Fruit fly (Drosophila melanogaster) whole organism, pupa: Measurements from ENCODE around the gene Sr-CIV.
A peak's percentile ranks its signal among the peaks of the same experiment; 100 is the strongest.

ENCODE experiments used
- CG10348 ChIP-seq: fragments of 200-800 bp; sonication (Bioruptor generic); IDR thresholded peaks from 2 replicates; pipeline ENCODE4 v1.3.6; 2022; ENCODE audit warnings: missing biosample characterization, missing genetic modification characterization
- CG12605 ChIP-seq: fragments of 200-800 bp; sonication (Bioruptor generic); IDR thresholded peaks from 2 replicates; pipeline ENCODE4 v1.3.6; 2022; ENCODE audit warnings: missing biosample characterization, missing genetic modification characterization
- CG13204 ChIP-seq: fragments of 200-800 bp; sonication (Bioruptor generic); optimal IDR thresholded peaks from 2 replicates; lab custom pipeline; 2018; ENCODE audit warnings: missing biosample characterization, mild to moderate bottlenecking, missing genetic modification characterization, moderate library complexity
- CG14655 ChIP-seq: fragments of 200-800 bp; sonication (Bioruptor generic); optimal IDR thresholded peaks from 3 replicates; lab custom pipeline; 2017; ENCODE audit warnings: mild to moderate bottlenecking, missing biosample characterization, missing genetic modification reagents, missing genetic modification characterization
- CG15710 ChIP-seq: fragments of 200-800 bp; sonication (Bioruptor generic); optimal IDR thresholded peaks from 2 replicates; lab custom pipeline; 2018; ENCODE audit warnings: missing biosample characterization, mild to moderate bottlenecking, missing genetic modification characterization, moderate library complexity
- CG17806 ChIP-seq: fragments of 200-800 bp; sonication (Bioruptor generic); optimal IDR thresholded peaks from 2 replicates; lab custom pipeline; 2018; ENCODE audit warnings: missing biosample characterization, mild to moderate bottlenecking, missing genetic modification characterization, moderate library complexity
- CG32121 ChIP-seq: fragments of 200-800 bp; sonication (Bioruptor generic); IDR thresholded peaks from 2 replicates; pipeline ENCODE4 v1.3.6; 2022; ENCODE audit warnings: missing biosample characterization, missing genetic modification characterization
- CG34367 ChIP-seq: fragments of 200-800 bp; sonication (Bioruptor generic); optimal IDR thresholded peaks from 2 replicates; lab custom pipeline; 2018; ENCODE audit warnings: missing biosample characterization, mild to moderate bottlenecking, missing genetic modification characterization
- CG4496 ChIP-seq: fragments of 200-800 bp; sonication (Bioruptor generic); IDR thresholded peaks from 3 replicates; pipeline ENCODE4 v1.3.6; 2022; ENCODE audit warnings: missing biosample characterization, missing genetic modification characterization
- CG8159 ChIP-seq: fragments of 200-800 bp; sonication (Bioruptor generic); optimal IDR thresholded peaks from 3 replicates; lab custom pipeline; 2018; ENCODE audit warnings: missing biosample characterization, mild to moderate bottlenecking, missing genetic modification characterization, moderate library complexity
- CG8301 ChIP-seq: fragments of 200-800 bp; sonication (Bioruptor generic); optimal IDR thresholded peaks from 2 replicates; lab custom pipeline; 2018; ENCODE audit warnings: missing biosample characterization, mild to moderate bottlenecking, missing genetic modification characterization
- CG9948 ChIP-seq: fragments of 200-800 bp; sonication (Bioruptor generic); optimal IDR thresholded peaks from 2 replicates; lab custom pipeline; 2018; ENCODE audit warnings: missing biosample characterization, mild to moderate bottlenecking, missing genetic modification characterization, moderate library complexity
- D1 ChIP-seq: fragments of 200-800 bp; sonication (Bioruptor generic); optimal IDR thresholded peaks from 2 replicates; lab custom pipeline; 2018; ENCODE audit warnings: missing biosample characterization, mild to moderate bottlenecking, missing genetic modification characterization, moderate library complexity
- EcR ChIP-seq: fragments of 200-800 bp; sonication (Bioruptor generic); optimal IDR thresholded peaks from 3 replicates; lab custom pipeline; 2019; ENCODE audit warnings: missing biosample characterization, missing genetic modification characterization, mild to moderate bottlenecking, moderate library complexity, missing genetic modification reagents
- Ets98B ChIP-seq: fragments of 200-800 bp; sonication (Bioruptor generic); IDR thresholded peaks from 2 replicates; pipeline ENCODE4 v1.3.6; 2022; ENCODE audit warnings: missing biosample characterization, missing genetic modification characterization
- Pif1A ChIP-seq: fragments of 200-800 bp; sonication (Bioruptor generic); optimal IDR thresholded peaks from 3 replicates; lab custom pipeline; 2016; ENCODE audit warnings: missing biosample characterization, missing genetic modification characterization
- Pif1B ChIP-seq: fragments of 200-800 bp; sonication (Bioruptor generic); optimal IDR thresholded peaks from 3 replicates; lab custom pipeline; 2016; ENCODE audit warnings: missing biosample characterization, missing genetic modification characterization
- Snoo ChIP-seq: fragments of 200-800 bp; sonication (Bioruptor generic); optimal IDR thresholded peaks from 3 replicates; lab custom pipeline; 2017; ENCODE audit warnings: missing biosample characterization, mild to moderate bottlenecking, missing genetic modification characterization, inconsistent platforms
- fd96Ca ChIP-seq: fragments of 200-800 bp; sonication (Bioruptor generic); IDR thresholded peaks from 3 replicates; pipeline ENCODE4 v1.3.6; 2022; ENCODE audit warnings: missing biosample characterization, missing genetic modification characterization
- gl ChIP-seq: fragments of 200-800 bp; sonication (Bioruptor generic); optimal IDR thresholded peaks from 2 replicates; lab custom pipeline; 2018; ENCODE audit warnings: missing biosample characterization, mild to moderate bottlenecking, missing genetic modification characterization
- rn ChIP-seq: fragments of 200-800 bp; sonication (Bioruptor generic); IDR thresholded peaks from 2 replicates; pipeline ENCODE4 v1.3.6; 2022; ENCODE audit warnings: missing biosample characterization, missing genetic modification characterization

Sr-CIV gene

dm6 chr2L:3479697-3480442 lies 44.0 kb downstream of the Sr-CIV start:
- TF ChIP-seq Pif1A (GFP tag; lab: Kevin White, UChicago) (no peak), CG14655 (GFP tag; lab: Kevin White, UChicago) (no peak), fd96Ca (GFP tag; lab: Robert Waterston, UW) (no peak), Pif1B (GFP tag; lab: Kevin White, UChicago) (no peak), EcR (GFP tag; lab: Kevin White, UChicago) (peak; percentile 17)

DNA sequence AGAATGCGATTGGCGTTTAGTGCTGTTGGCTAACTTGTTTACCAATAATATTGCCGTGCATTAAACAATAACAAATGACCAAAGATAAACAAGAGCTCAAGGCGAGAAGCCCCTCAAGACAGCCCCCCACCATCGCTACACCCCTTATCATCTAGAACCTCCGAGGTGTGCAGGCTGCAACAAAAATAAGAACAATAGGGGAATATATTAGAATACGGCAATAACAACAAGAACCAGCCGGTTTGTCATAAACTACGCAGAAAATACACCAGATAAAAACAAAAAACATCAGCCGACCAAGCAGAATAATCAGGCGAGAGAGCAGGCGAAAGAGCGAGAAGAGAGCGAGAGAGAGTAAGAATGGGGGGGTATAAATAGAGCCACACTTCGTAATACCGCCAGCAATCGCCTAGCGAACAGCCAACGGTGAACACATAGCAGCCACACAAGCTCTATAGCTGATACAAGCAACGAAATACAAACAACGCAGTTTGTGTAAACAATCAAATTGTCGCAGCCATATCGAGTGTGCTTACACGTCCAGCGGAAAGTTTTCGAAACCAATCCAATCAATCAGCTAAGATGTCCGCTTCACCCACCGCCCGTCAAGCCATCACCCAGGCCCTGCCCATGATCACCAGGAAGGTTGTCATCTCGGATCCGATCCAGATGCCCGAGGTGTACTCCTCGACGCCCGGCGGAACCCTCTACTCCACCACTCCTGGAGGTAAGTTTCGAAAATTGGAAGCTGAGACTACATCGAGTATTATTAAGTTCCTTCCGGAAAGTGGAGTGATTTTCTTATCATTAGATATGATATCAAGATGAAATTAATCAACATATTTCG lies 45.6 kb downstream of the Sr-CIV start, which contains the start of gene Thor:
TSS of gene Thor (plus strand) at position 401 of the 847 bp plus-strand sequence.
- TF ChIP-seq Snoo (peak; percentile 60), CG8159 (tag; lab: Kevin White, UChicago) (peak; percentile 6), CG10348 (GFP tag; lab: Robert Waterston, UW) (no peak), CG4496 (GFP tag; lab: Robert Waterston, UW) (peak; percentile 67; the same call in 2 of the 3 replicates), CG14655 (GFP tag; lab: Kevin White, UChicago) (no peak), D1 (tag; lab: Kevin White, UChicago) (no peak), CG13204 (GFP tag; lab: Kevin White, UChicago) (peak; percentile 45), Ets98B (GFP tag; lab: Robert Waterston, UW) (peak; percentile 54; the same call in 1 of the 2 replicates), rn (GFP tag; lab: Robert Waterston, UW) (no peak), CG9948 (tag; lab: Kevin White, UChicago) (no peak), CG15710 (no peak), CG32121 (GFP tag; lab: Robert Waterston, UW) (peak; percentile 53), Pif1A (GFP tag; lab: Kevin White, UChicago) (peak; percentile 30), CG34367 (tag; lab: Kevin White, UChicago) (no peak), CG8301 (tag; lab: Kevin White, UChicago) (peak; percentile 12), Pif1B (GFP tag; lab: Kevin White, UChicago) (no peak), gl (tag; lab: Kevin White, UChicago) (peak; percentile 47), EcR (GFP tag; lab: Kevin White, UChicago) (peak; percentile 56), CG12605 (GFP tag; lab: Robert Waterston, UW) (0 out of 2 replicates have a peak, but pooled peaks have one; percentile 27), fd96Ca (GFP tag; lab: Robert Waterston, UW) (peak; percentile 50; the same call in 1 of the 3 replicates), CG17806 (tag; lab: Kevin White, UChicago) (no peak)

DNA sequence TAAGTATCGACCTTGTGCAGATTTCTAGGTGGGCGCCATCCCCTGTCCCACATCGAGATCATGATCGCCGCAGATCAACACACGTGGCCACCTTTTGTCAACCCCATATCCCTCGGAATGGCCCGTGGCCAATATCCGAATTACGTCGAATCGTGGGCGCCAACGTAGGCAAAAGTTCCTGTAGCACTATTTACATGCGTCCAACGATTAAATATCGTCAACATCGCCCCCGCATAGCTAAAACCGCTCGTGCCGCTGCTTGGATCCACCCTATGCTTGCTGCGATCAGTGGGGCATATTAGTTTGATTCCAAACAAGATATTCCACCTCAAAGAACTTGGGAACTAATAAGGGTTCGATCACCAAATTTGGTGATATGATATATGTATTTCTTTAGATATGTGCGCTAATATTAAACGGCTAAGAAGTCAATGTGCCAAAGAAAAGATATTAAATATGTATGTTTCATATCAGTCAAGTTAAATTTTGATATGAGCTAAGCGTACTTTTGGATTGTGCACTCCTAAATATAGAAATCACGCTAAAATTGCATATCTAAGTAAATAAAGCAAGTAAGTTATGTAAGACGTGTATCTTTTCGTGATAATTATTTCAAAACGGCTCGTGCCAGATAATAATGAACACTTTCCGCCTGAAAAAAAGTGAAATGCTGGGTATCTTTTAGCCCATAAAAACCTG lies 46.6 kb downstream of the Sr-CIV start:
- TF ChIP-seq CG4496 (GFP tag; lab: Robert Waterston, UW): peak; percentile 28; the same call in 1 of the 3 replicates
- peak; percentile 4 for TF ChIP-seq CG8159 (tag; lab: Kevin White, UChicago)
- TF ChIP-seq CG8301 (tag; lab: Kevin White, UChicago): no peak
- TF ChIP-seq CG10348 (GFP tag; lab: Robert Waterston, UW): no peak
- TF ChIP-seq CG15710: no peak
- TF ChIP-seq CG13204 (GFP tag; lab: Kevin White, UChicago): no peak
- TF ChIP-seq CG14655 (GFP tag; lab: Kevin White, UChicago): no peak
- no peak for TF ChIP-seq D1 (tag; lab: Kevin White, UChicago)

- TF ChIP-seq CG4496 (GFP tag; lab: Robert Waterston, UW) (0 out of 3 replicates have a peak, but pooled peaks have one; percentile 6), gl (tag; lab: Kevin White, UChicago) (no peak)
Measured at dm6 chr2L:3476399-3477056, 47.3 kb downstream of the Sr-CIV start.

- TF ChIP-seq CG9948 (tag; lab: Kevin White, UChicago) (no peak), CG14655 (GFP tag; lab: Kevin White, UChicago) (no peak), CG8301 (tag; lab: Kevin White, UChicago) (no peak), CG15710 (no peak), CG32121 (GFP tag; lab: Robert Waterston, UW) (no peak), CG4496 (GFP tag; lab: Robert Waterston, UW) (no peak), CG34367 (tag; lab: Kevin White, UChicago) (no peak), CG10348 (GFP tag; lab: Robert Waterston, UW) (no peak), rn (GFP tag; lab: Robert Waterston, UW) (no peak), D1 (tag; lab: Kevin White, UChicago) (no peak), CG13204 (GFP tag; lab: Kevin White, UChicago) (no peak), Ets98B (GFP tag; lab: Robert Waterston, UW) (no peak), CG8159 (tag; lab: Kevin White, UChicago) (no peak), Pif1B (GFP tag; lab: Kevin White, UChicago) (no peak), fd96Ca (GFP tag; lab: Robert Waterston, UW) (no peak), CG17806 (tag; lab: Kevin White, UChicago) (no peak), CG12605 (GFP tag; lab: Robert Waterston, UW) (no peak), gl (tag; lab: Kevin White, UChicago) (no peak)
Measured at dm6 chr2L:3475948-3476347, 47.9 kb downstream of the Sr-CIV start.
